Fruit fly (Drosophila melanogaster) whole organism, embryonic: Measurements from ENCODE around the gene CG15332.
A peak's percentile ranks its signal among the peaks of the same experiment; 100 is the strongest.

Source experiments
- Aef1 ChIP-seq: fragments of 200-800 bp; sonication (Bioruptor generic); IDR thresholded peaks from 3 replicates; pipeline ENCODE4 v1.3.6; 2022; ENCODE audit warnings: missing biosample characterization, missing genetic modification characterization
- Atf6 ChIP-seq: fragments of 200-800 bp; sonication (Bioruptor generic); IDR thresholded peaks from 2 replicates; pipeline ENCODE4 v1.3.6; 2022; ENCODE audit warnings: missing biosample characterization, missing genetic modification characterization
- CG13894 ChIP-seq: fragments of 200-800 bp; sonication (Bioruptor generic); optimal IDR thresholded peaks from 3 replicates; lab custom pipeline; 2018; ENCODE audit warnings: missing biosample characterization, mild to moderate bottlenecking, missing genetic modification characterization, moderate library complexity
- CG14667 ChIP-seq: fragments of 200-800 bp; sonication (Bioruptor generic); IDR thresholded peaks from 2 replicates; pipeline ENCODE4 v1.3.6; 2022; ENCODE audit warnings: missing biosample characterization, missing genetic modification characterization
- CG17359 ChIP-seq: fragments of 200-800 bp; sonication (Bioruptor generic); optimal IDR thresholded peaks from 3 replicates; lab custom pipeline; 2018; ENCODE audit warnings: missing biosample characterization, mild to moderate bottlenecking, missing genetic modification characterization, moderate library complexity
- CG17385 ChIP-seq: fragments of 200-800 bp; sonication (Bioruptor generic); optimal IDR thresholded peaks from 3 replicates; lab custom pipeline; 2018; ENCODE audit warnings: missing biosample characterization, mild to moderate bottlenecking, missing genetic modification characterization
- CG17802 ChIP-seq: fragments of 200-800 bp; sonication (Bioruptor generic); optimal IDR thresholded peaks from 2 replicates; lab custom pipeline; 2018; ENCODE audit warnings: missing biosample characterization, mild to moderate bottlenecking, missing genetic modification characterization, moderate library complexity
- CG3163 ChIP-seq: fragments of 200-800 bp; sonication (Bioruptor generic); optimal IDR thresholded peaks from 3 replicates; lab custom pipeline; 2016; ENCODE audit warnings: missing biosample characterization, missing genetic modification characterization
- CG32532 ChIP-seq: fragments of 200-800 bp; sonication (Bioruptor generic); IDR thresholded peaks from 2 replicates; pipeline ENCODE4 v1.3.6; 2022; ENCODE audit warnings: missing biosample characterization, missing genetic modification characterization
- CG33213 ChIP-seq: fragments of 200-800 bp; sonication (Bioruptor generic); optimal IDR thresholded peaks from 3 replicates; lab custom pipeline; 2016; ENCODE audit warnings: missing biosample characterization, missing genetic modification characterization
- CG34422 ChIP-seq: fragments of 200-800 bp; sonication (Bioruptor generic); IDR thresholded peaks from 3 replicates; pipeline ENCODE4 v1.3.6; 2022; ENCODE audit warnings: missing biosample characterization, missing genetic modification characterization
- CG3995 ChIP-seq: fragments of 200-800 bp; sonication (Bioruptor generic); optimal IDR thresholded peaks from 3 replicates; lab custom pipeline; 2016; ENCODE audit warnings: missing biosample characterization, missing genetic modification characterization
- CG4820 ChIP-seq: fragments of 200-800 bp; sonication (Bioruptor generic); optimal IDR thresholded peaks from 3 replicates; lab custom pipeline; 2016; ENCODE audit warnings: missing biosample characterization, missing genetic modification characterization
- CG6175 ChIP-seq: fragments of 200-800 bp; sonication (Bioruptor generic); IDR thresholded peaks from 3 replicates; pipeline ENCODE4 v1.3.6; 2022; ENCODE audit warnings: missing biosample characterization, missing genetic modification characterization
- CG6689 ChIP-seq: fragments of 200-800 bp; sonication (Bioruptor generic); IDR thresholded peaks from 2 replicates; pipeline ENCODE4 v1.3.6; 2022; ENCODE audit warnings: missing biosample characterization, missing genetic modification characterization
- CG6791 ChIP-seq: fragments of 200-800 bp; sonication (Bioruptor generic); IDR thresholded peaks from 3 replicates; pipeline ENCODE4 v1.3.6; 2022; ENCODE audit warnings: missing biosample characterization, missing genetic modification characterization; ENCODE audit not compliant: partially characterized antibody
- CG7357 ChIP-seq: fragments of 200-800 bp; sonication (Bioruptor generic); IDR thresholded peaks from 3 replicates; pipeline ENCODE4 v1.3.6; 2022; ENCODE audit warnings: missing biosample characterization, missing genetic modification characterization
- CG7556 ChIP-seq: fragments of 200-800 bp; sonication (Bioruptor generic); optimal IDR thresholded peaks from 2 replicates; lab custom pipeline; 2017; ENCODE audit warnings: missing biosample characterization, mild to moderate bottlenecking, missing genetic modification characterization
- CG7786 ChIP-seq: fragments of 200-800 bp; sonication (Bioruptor generic); optimal IDR thresholded peaks from 2 replicates; lab custom pipeline; 2016; ENCODE audit warnings: missing biosample characterization, missing genetic modification characterization
- CG7839 ChIP-seq: fragments of 200-800 bp; sonication (Bioruptor generic); optimal IDR thresholded peaks from 3 replicates; lab custom pipeline; 2018; ENCODE audit warnings: missing biosample characterization, mild to moderate bottlenecking, missing genetic modification characterization, moderate library complexity
- CG8290 ChIP-seq, 3 experiments: fragments of 200-800 bp; sonication (Bioruptor generic); optimal IDR thresholded peaks; 2 replicates each; lab custom pipeline; 2016 to 2019; ENCODE audit warnings: missing biosample characterization in 3 of 3, missing genetic modification characterization in 3 of 3, mild to moderate bottlenecking in 2 of 3, moderate library complexity in 1 of 3
- CG8478 ChIP-seq: fragments of >200 bp; optimal IDR thresholded peaks from 2 replicates; lab custom pipeline; 2018
- Fer3 ChIP-seq: fragments of 200-800 bp; sonication (Bioruptor generic); optimal IDR thresholded peaks from 2 replicates; lab custom pipeline; 2018; ENCODE audit warnings: missing biosample characterization, mild to moderate bottlenecking, missing genetic modification characterization, moderate library complexity
- Hr3 ChIP-seq: fragments of 200-800 bp; sonication (Bioruptor generic); optimal IDR thresholded peaks from 3 replicates; lab custom pipeline; 2016; ENCODE audit warnings: missing biosample characterization, missing genetic modification characterization
- Hr51 ChIP-seq, 2 experiments: fragments of 200-800 bp; sonication (Bioruptor generic); optimal IDR thresholded peaks; 2 replicates in 1 of 2; 3 replicates in 1 of 2; lab custom pipeline; 2016 to 2018; ENCODE audit warnings: missing biosample characterization in 2 of 2, missing genetic modification characterization in 2 of 2, mild to moderate bottlenecking in 1 of 2, moderate library complexity in 1 of 2
- Lim3 ChIP-seq: fragments of 200-800 bp; sonication (Bioruptor generic); IDR thresholded peaks from 2 replicates; pipeline ENCODE4 v1.3.6; 2022; ENCODE audit warnings: missing biosample characterization, missing genetic modification characterization
- Myb ChIP-seq: fragments of 200-800 bp; sonication (Bioruptor generic); optimal IDR thresholded peaks from 2 replicates; lab custom pipeline; 2016; ENCODE audit warnings: missing biosample characterization, missing genetic modification characterization
- Nf-YB ChIP-seq: fragments of 200-800 bp; sonication (Bioruptor generic); optimal IDR thresholded peaks from 3 replicates; lab custom pipeline; 2019; ENCODE audit warnings: missing biosample characterization, mild to moderate bottlenecking, missing genetic modification characterization, moderate library complexity
- Oaz ChIP-seq: fragments of 200-800 bp; sonication (Bioruptor generic); IDR thresholded peaks from 2 replicates; pipeline ENCODE4 v1.3.6; 2022; ENCODE audit warnings: missing biosample characterization, missing genetic modification characterization
- Pdp1 ChIP-seq, 2 experiments: fragments of 200-800 bp; sonication (Bioruptor generic); optimal IDR thresholded peaks; 3 replicates each; lab custom pipeline; 2016; ENCODE audit warnings: missing biosample characterization in 2 of 2, missing genetic modification characterization in 2 of 2, mild to moderate bottlenecking in 1 of 2, moderate library complexity in 1 of 2
- Poxn ChIP-seq: fragments of 200-800 bp; sonication (Bioruptor generic); IDR thresholded peaks from 2 replicates; pipeline ENCODE4 v1.3.6; 2022; ENCODE audit warnings: missing biosample characterization, missing genetic modification characterization
- Trl ChIP-seq, 3 experiments: fragments of >200 bp in 2 of 3; fragments of 200-800 bp in 1 of 3; sonication (Bioruptor generic) in 1 of 3; optimal IDR thresholded peaks; 2 replicates in 1 of 3; 3 replicates in 2 of 3; lab custom pipeline; 2016 to 2017; ENCODE audit warnings: missing biosample characterization in 1 of 3, missing genetic modification characterization in 1 of 3
- YL-1 ChIP-seq: fragments of 200-800 bp; sonication (Bioruptor generic); optimal IDR thresholded peaks from 3 replicates; lab custom pipeline; 2017; ENCODE audit warnings: missing biosample characterization, mild to moderate bottlenecking, missing genetic modification characterization
- ash1 ChIP-seq: fragments of 200-800 bp; sonication (Bioruptor generic); optimal IDR thresholded peaks from 2 replicates; lab custom pipeline; 2018; ENCODE audit warnings: missing biosample characterization, mild to moderate bottlenecking, missing genetic modification characterization
- chinmo ChIP-seq: fragments of 200-800 bp; sonication (Bioruptor generic); IDR thresholded peaks from 4 replicates; pipeline ENCODE4 v1.3.6; 2022; ENCODE audit warnings: missing biosample characterization, missing genetic modification characterization; ENCODE audit not compliant: partially characterized antibody
- corto ChIP-seq: fragments of 200-800 bp; sonication (Bioruptor generic); optimal IDR thresholded peaks from 2 replicates; lab custom pipeline; 2016; ENCODE audit warnings: missing biosample characterization, mild to moderate bottlenecking, missing genetic modification characterization, moderate library complexity
- dan ChIP-seq: fragments of 200-800 bp; sonication (Bioruptor generic); IDR thresholded peaks from 2 replicates; pipeline ENCODE4 v1.3.6; 2022; ENCODE audit warnings: missing biosample characterization, missing genetic modification characterization
- ewg ChIP-seq: fragments of 200-800 bp; sonication (Bioruptor generic); optimal IDR thresholded peaks from 3 replicates; lab custom pipeline; 2017; ENCODE audit warnings: mild to moderate bottlenecking, missing biosample characterization, missing genetic modification reagents, missing genetic modification characterization
- fd64A ChIP-seq: fragments of 200-800 bp; sonication (Bioruptor generic); optimal IDR thresholded peaks from 3 replicates; lab custom pipeline; 2018; ENCODE audit warnings: missing biosample characterization, mild to moderate bottlenecking, missing genetic modification characterization
- gt ChIP-seq: fragments of 200-800 bp; sonication (Bioruptor generic); IDR thresholded peaks from 2 replicates; pipeline ENCODE4 v1.3.6; 2022; ENCODE audit warnings: missing biosample characterization, missing genetic modification characterization
- hth ChIP-seq: fragments of >200 bp; optimal IDR thresholded peaks from 2 replicates; lab custom pipeline; 2017; ENCODE audit warnings: inconsistent platforms
- luna ChIP-seq: fragments of 200-800 bp; sonication (Bioruptor generic); optimal IDR thresholded peaks from 2 replicates; lab custom pipeline; 2016; ENCODE audit warnings: missing biosample characterization, missing genetic modification characterization
- mirr ChIP-seq: fragments of 200-800 bp; sonication (Bioruptor generic); optimal IDR thresholded peaks from 3 replicates; lab custom pipeline; 2018; ENCODE audit warnings: missing biosample characterization, mild to moderate bottlenecking, missing genetic modification characterization
- nom ChIP-seq: fragments of 200-800 bp; sonication (Bioruptor generic); optimal IDR thresholded peaks from 2 replicates; lab custom pipeline; 2017; ENCODE audit warnings: missing biosample characterization, missing genetic modification characterization, mild to moderate bottlenecking, moderate library complexity, missing genetic modification reagents
- pnt ChIP-seq: fragments of 200-800 bp; sonication (Bioruptor generic); optimal IDR thresholded peaks from 3 replicates; lab custom pipeline; 2016; ENCODE audit warnings: missing biosample characterization, missing genetic modification characterization
- pum ChIP-seq: fragments of 200-800 bp; sonication (Bioruptor generic); optimal IDR thresholded peaks from 2 replicates; lab custom pipeline; 2016; ENCODE audit warnings: missing biosample characterization, missing genetic modification characterization
- sqz ChIP-seq: fragments of 200-800 bp; sonication (Bioruptor generic); optimal IDR thresholded peaks from 3 replicates; lab custom pipeline; 2018; ENCODE audit warnings: missing biosample characterization, mild to moderate bottlenecking, missing genetic modification characterization
- tup ChIP-seq: fragments of 200-800 bp; sonication (Bioruptor generic); optimal IDR thresholded peaks from 2 replicates; lab custom pipeline; 2016; ENCODE audit warnings: missing biosample characterization, mild to moderate bottlenecking, missing genetic modification characterization, moderate library complexity
- zen2 ChIP-seq: fragments of 200-800 bp; sonication (Bioruptor generic); IDR thresholded peaks from 3 replicates; pipeline ENCODE4 v1.3.6; 2022; ENCODE audit warnings: missing biosample characterization, missing genetic modification characterization; ENCODE audit not compliant: partially characterized antibody

Gene CG15332

dm6 chrX:7967848-7968143, 12.0 kb upstream of the CG15332 start (continued):
- no peak for TF ChIP-seq CG7556 (GFP tag; lab: Kevin White, UChicago)
- TF ChIP-seq ash1 (GFP tag; lab: Kevin White, UChicago): no peak
- 0 out of 4 replicates have a peak, but pooled peaks have one; percentile 60 for TF ChIP-seq chinmo (GFP tag; lab: Robert Waterston, UW)
- TF ChIP-seq CG17359 (tag; lab: Kevin White, UChicago): no peak
- TF ChIP-seq Trl (optimal IDR thresholded peaks at IDR 0.05; lab: Kevin White, UChicago): peak in 1 of 2 experiments; percentile 40
- no peak for TF ChIP-seq Trl (GFP tag; optimal IDR thresholded peaks at IDR 0.05; lab: Kevin White, UChicago)
- TF ChIP-seq gt (GFP tag; lab: Robert Waterston, UW): no peak
- TF ChIP-seq YL-1 (GFP tag; lab: Kevin White, UChicago): no peak
- no peak for TF ChIP-seq CG14667
- TF ChIP-seq Fer3 (tag; lab: Kevin White, UChicago): no peak
- TF ChIP-seq fd64A (GFP tag; lab: Kevin White, UChicago): no peak
- peak; percentile 6 for TF ChIP-seq nom
- no peak for TF ChIP-seq CG8478
- TF ChIP-seq zen2 (GFP tag; lab: Robert Waterston, UW): no peak
- no peak for TF ChIP-seq CG17802
- no peak for TF ChIP-seq Poxn

dm6 chrX:7967052-7967847, 11.5 kb upstream of the CG15332 start:
- TF ChIP-seq corto: no peak
- no peak for TF ChIP-seq Oaz (GFP tag; lab: Robert Waterston, UW)
- peak; percentile 49 for TF ChIP-seq sqz
- no peak for TF ChIP-seq pnt (GFP tag; lab: Kevin White, UChicago)
- peak; percentile 28; the same call in 1 of the 2 replicates for TF ChIP-seq CG32532 (GFP tag; lab: Robert Waterston, UW)
- no peak for TF ChIP-seq gt (GFP tag; lab: Robert Waterston, UW)
- TF ChIP-seq CG6175 (GFP tag; lab: Robert Waterston, UW): no peak
- TF ChIP-seq CG3995 (GFP tag; lab: Kevin White, UChicago): no peak
- TF ChIP-seq CG4820 (GFP tag; lab: Kevin White, UChicago): no peak
- TF ChIP-seq Hr3 (GFP tag; lab: Kevin White, UChicago): no peak
- peak; percentile 88 for TF ChIP-seq Aef1
- TF ChIP-seq mirr (GFP tag; lab: Kevin White, UChicago): peak; percentile 7
- no peak for TF ChIP-seq CG7786 (GFP tag; lab: Kevin White, UChicago)
- peak in 1 of 2 experiments; percentile 30 for TF ChIP-seq Pdp1 (GFP tag; optimal IDR thresholded peaks at IDR 0.05; lab: Kevin White, UChicago)
- TF ChIP-seq CG6689 (GFP tag; lab: Robert Waterston, UW): no peak
- no peak for TF ChIP-seq dan (GFP tag; lab: Robert Waterston, UW)
- peak; percentile 4 for TF ChIP-seq ewg (GFP tag; lab: Kevin White, UChicago)
- TF ChIP-seq Atf6 (GFP tag; lab: Robert Waterston, UW): 0 out of 2 replicates have a peak, but pooled peaks have one; percentile 25
- TF ChIP-seq CG3163 (GFP tag; lab: Kevin White, UChicago): no peak
- TF ChIP-seq CG13894 (tag; lab: Kevin White, UChicago): no peak
- no peak for TF ChIP-seq tup (GFP tag; lab: Kevin White, UChicago)
- TF ChIP-seq Hr51 (GFP tag; optimal IDR thresholded peaks at IDR 0.05; lab: Kevin White, UChicago): no peak
- no peak for TF ChIP-seq CG33213 (GFP tag; lab: Kevin White, UChicago)
- no peak for TF ChIP-seq CG17385 (GFP tag; lab: Kevin White, UChicago)
- TF ChIP-seq Myb: no peak
- TF ChIP-seq Nf-YB (GFP tag; lab: Kevin White, UChicago): no peak
- TF ChIP-seq CG8290 (GFP tag; optimal IDR thresholded peaks at IDR 0.05; lab: Kevin White, UChicago): no peak
- peak in 1 of 2 experiments; percentile 59 for TF ChIP-seq CG8290 (tag; optimal IDR thresholded peaks at IDR 0.05; lab: Kevin White, UChicago)
- TF ChIP-seq hth (lab: Kevin White, UChicago): no peak
- 0 out of 3 replicates have a peak, but pooled peaks have one; percentile 16 for TF ChIP-seq CG6791 (GFP tag; lab: Robert Waterston, UW)
- no peak for TF ChIP-seq pum (GFP tag; lab: Kevin White, UChicago)
- TF ChIP-seq CG7357 (GFP tag; lab: Robert Waterston, UW): no peak
- no peak for TF ChIP-seq CG34422 (GFP tag; lab: Robert Waterston, UW)
- no peak for TF ChIP-seq luna
- TF ChIP-seq CG7839 (tag; lab: Kevin White, UChicago): no peak
- no peak for TF ChIP-seq Lim3
